Worm (Caenorhabditis elegans): Measurements from ENCODE around the gene Y73F8A.1159.

Y73F8A.1159 gene

DNA sequence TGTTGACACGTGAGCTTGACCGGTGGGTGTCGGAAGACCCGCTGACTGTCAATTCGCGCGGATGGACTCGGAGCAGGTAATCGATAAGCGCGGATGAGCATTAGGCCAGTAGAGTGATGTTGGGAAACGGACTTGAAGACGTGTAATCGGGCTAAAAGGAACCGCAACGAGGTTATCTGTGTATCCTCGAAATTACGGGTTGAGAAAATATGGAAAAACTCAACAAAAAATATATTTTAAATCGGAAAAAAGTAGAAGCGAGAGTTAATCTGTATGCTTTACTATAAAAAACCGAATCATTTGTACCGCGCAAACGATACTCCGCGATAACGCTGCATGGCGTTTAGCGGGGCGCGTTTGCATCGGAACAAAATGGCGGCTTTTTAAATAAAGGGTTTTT, at the start of gene Y73F8A.1159:
Gene Y73F8A.1159, minus strand, starts transcription at position 101 of the 400 bp plus-strand sequence.
- no peak for TF ChIP-seq nhr-237 (tag; optimal IDR thresholded peaks at IDR 0.05)
- no peak for TF ChIP-seq ceh-83 (GFP tag; optimal IDR thresholded peaks at IDR 0.05)
- TF ChIP-seq snpc-4 (tag; optimal IDR thresholded peaks at IDR 0.05) = no peak
- no peak for TF ChIP-seq unc-120 (tag; optimal IDR thresholded peaks at IDR 0.05; ENCODE audit: poor library complexity, severe bottlenecking)
- no peak for TF ChIP-seq lsy-2 (tag; optimal IDR thresholded peaks at IDR 0.05)
- no peak for TF ChIP-seq ces-1 (GFP tag; optimal IDR thresholded peaks at IDR 0.05)
- TF ChIP-seq zip-8 (tag; optimal IDR thresholded peaks at IDR 0.05) = no peak
- no peak for TF ChIP-seq hlh-1 (tag; optimal IDR thresholded peaks at IDR 0.05)

DNA sequence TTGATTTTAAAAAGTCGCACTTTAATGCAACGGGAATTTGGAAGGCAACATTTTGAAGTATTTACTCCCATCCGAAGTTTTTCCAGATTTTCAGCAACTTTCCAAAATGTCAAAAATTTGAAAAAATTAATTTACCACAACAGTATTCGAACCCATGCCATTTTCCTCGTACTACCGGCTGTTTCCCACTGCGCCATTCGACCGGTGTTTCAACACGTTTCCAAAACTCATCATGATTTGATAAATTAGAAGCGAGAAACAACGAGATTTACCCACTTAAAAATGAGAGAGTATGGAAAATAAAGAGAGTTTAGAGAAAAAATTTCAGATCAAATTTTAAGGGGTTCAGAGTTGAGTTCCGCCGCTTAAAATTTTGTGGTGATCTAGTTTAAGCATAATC, 43.0 kb upstream of the Y73F8A.1159 start:
- TF ChIP-seq nhr-12 (tag; optimal IDR thresholded peaks at IDR 0.05) (no peak), cnd-1 (tag; optimal IDR thresholded peaks at IDR 0.05) (no peak), nhr-28 (tag; optimal IDR thresholded peaks at IDR 0.05) (no peak), mls-2 (tag; optimal IDR thresholded peaks at IDR 0.05) (no peak), unc-120 (tag; optimal IDR thresholded peaks at IDR 0.05; ENCODE audit: poor library complexity, severe bottlenecking) (no peak), ceh-39 (tag; optimal IDR thresholded peaks at IDR 0.05) (no peak), lsy-2 (tag; optimal IDR thresholded peaks at IDR 0.05) (no peak), zip-8 (tag; optimal IDR thresholded peaks at IDR 0.05) (peak; percentile 42), ces-1 (GFP tag; optimal IDR thresholded peaks at IDR 0.05) (no peak), nhr-2 (tag; optimal IDR thresholded peaks at IDR 0.05) (no peak), pha-4 (tag; optimal IDR thresholded peaks at IDR 0.05) (no peak), bed-3 (GFP tag; optimal IDR thresholded peaks at IDR 0.05) (no peak), mep-1 (tag; optimal IDR thresholded peaks at IDR 0.05) (no peak), mab-5 (tag; optimal IDR thresholded peaks at IDR 0.05) (peak; percentile 38), snpc-4 (tag; optimal IDR thresholded peaks at IDR 0.05) (no peak), hlh-1 (tag; optimal IDR thresholded peaks at IDR 0.05) (no peak)

DNA sequence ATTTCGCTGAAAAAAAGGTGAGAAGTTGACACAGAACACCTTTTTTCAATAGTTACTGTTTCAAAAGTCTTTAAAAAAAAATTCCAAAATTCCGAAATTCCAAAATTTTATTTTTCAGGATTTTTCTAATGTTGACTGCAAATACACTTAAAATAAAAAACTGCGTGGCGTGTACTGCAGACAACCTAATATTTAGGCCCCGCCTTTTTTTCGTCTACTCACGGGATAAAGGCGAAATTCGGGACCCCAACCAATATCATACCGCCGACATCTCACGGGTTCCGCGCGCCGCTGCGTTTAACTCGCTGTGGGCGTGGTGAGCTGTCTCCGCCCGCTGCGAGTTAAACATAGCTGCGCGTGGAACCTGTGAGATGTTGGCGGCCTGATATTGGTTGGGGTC, 11.7 kb upstream of the Y73F8A.1159 start:
- TF ChIP-seq nhr-12 (tag; optimal IDR thresholded peaks at IDR 0.05) = no peak
- no peak for TF ChIP-seq ham-2 (GFP tag; optimal IDR thresholded peaks at IDR 0.05)
- no peak for TF ChIP-seq lin-13 (tag; optimal IDR thresholded peaks at IDR 0.05)

DNA sequence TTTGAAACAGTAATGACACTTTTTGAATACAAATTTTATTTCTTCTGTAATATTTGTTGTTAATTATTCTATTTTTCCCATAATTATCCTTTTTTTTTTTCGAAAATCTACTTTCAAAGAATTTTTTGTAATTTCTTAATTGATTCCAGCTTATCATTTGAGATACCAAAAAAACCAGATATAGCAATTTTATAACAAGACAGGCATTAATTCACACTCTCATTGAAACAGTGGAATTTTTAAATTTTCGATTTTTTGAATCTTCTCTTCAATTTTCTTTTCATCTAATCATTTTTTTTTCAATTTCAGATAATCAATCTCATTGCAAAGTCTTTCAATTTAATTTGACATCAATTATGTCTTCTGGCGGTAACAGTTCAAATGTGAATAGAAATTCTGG, 9.2 kb upstream of the Y73F8A.1159 start, which contains the start of gene nhr-5:
Gene nhr-5, plus strand, starts transcription at position 301 of the 400 bp plus-strand sequence.
- TF ChIP-seq nhr-237 (tag; optimal IDR thresholded peaks at IDR 0.05) = no peak
- TF ChIP-seq nhr-12 (tag; optimal IDR thresholded peaks at IDR 0.05) = no peak
- TF ChIP-seq mep-1 (tag; optimal IDR thresholded peaks at IDR 0.05) = no peak
- TF ChIP-seq ztf-11 (tag; optimal IDR thresholded peaks at IDR 0.05) = no peak
- TF ChIP-seq lin-13 (tag; optimal IDR thresholded peaks at IDR 0.05) = no peak
- TF ChIP-seq ceh-43 (GFP tag; optimal IDR thresholded peaks at IDR 0.05) = no peak
- TF ChIP-seq blmp-1 (tag; optimal IDR thresholded peaks at IDR 0.05) = no peak
- no peak for TF ChIP-seq ceh-39 (tag; optimal IDR thresholded peaks at IDR 0.05)
- TF ChIP-seq sem-2 (GFP tag; optimal IDR thresholded peaks at IDR 0.05) = no peak
- TF ChIP-seq ces-1 (GFP tag; optimal IDR thresholded peaks at IDR 0.05) = no peak
- TF ChIP-seq lin-32 (GFP tag; optimal IDR thresholded peaks at IDR 0.05) = no peak
- no peak for TF ChIP-seq ceh-83 (GFP tag; optimal IDR thresholded peaks at IDR 0.05)
- TF ChIP-seq cnd-1 (tag; optimal IDR thresholded peaks at IDR 0.05) = no peak

DNA sequence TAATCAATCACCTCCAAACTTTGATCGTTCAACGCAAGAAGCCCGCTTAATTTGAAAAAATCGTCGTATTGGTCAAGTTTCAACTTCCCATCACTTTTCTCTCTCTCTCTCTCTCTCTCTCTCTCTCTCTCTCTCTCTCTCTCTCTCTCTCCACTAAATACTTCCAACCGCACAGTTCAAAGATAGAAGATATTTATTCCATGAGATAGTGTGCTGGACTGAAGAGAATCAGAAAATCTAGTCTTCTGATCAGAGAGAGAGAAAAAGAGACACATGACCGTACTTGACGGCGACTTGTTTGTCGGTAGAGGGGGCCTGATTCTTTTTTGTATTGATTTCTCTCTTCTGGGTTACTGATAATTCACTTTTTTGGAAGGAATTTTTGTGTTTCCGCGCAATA, 7.8 kb upstream of the Y73F8A.1159 start:
- no peak for TF ChIP-seq pha-4 (tag; optimal IDR thresholded peaks at IDR 0.05)
- no peak for TF ChIP-seq blmp-1 (tag; optimal IDR thresholded peaks at IDR 0.05)
- no peak for TF ChIP-seq ham-2 (GFP tag; optimal IDR thresholded peaks at IDR 0.05)
- no peak for TF ChIP-seq zip-8 (tag; optimal IDR thresholded peaks at IDR 0.05)
- TF ChIP-seq mep-1 (tag; optimal IDR thresholded peaks at IDR 0.05) = no peak
- no peak for TF ChIP-seq hlh-1 (tag; optimal IDR thresholded peaks at IDR 0.05)

DNA sequence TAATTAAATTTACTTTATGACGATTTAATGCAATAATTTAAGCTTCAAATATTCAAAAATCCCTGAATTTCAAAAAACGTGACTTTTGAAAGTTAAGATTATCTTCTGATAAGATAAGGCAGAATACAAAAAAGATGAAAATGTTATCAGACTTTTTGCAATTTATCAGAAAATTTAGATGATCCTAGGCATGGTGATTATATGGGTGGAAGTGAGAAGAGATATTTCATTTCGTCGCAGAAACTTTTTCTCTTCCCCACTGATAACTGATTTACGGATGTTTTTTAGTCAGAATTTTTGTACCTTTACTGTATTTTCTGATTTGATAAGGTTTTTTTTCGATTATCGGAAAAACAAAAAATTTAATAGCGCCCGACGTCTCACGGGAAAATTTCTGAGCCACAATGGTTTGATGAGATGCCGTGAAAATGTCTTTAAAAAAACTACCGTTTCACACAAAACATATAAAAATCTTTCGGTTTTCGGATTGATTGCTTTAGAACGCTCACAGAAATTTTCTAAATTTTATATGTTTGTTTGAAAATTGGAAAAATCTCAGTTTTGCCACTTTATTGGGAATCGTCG, 4.5 kb upstream of the Y73F8A.1159 start:
- no peak for TF ChIP-seq elt-1 (tag; optimal IDR thresholded peaks at IDR 0.05; ENCODE audit: borderline replicate concordance, insufficient read depth)
- no peak for TF ChIP-seq ham-2 (GFP tag; optimal IDR thresholded peaks at IDR 0.05)
- no peak for TF ChIP-seq unc-120 (tag; optimal IDR thresholded peaks at IDR 0.05; ENCODE audit: poor library complexity, severe bottlenecking)
- TF ChIP-seq pha-4 (tag; optimal IDR thresholded peaks at IDR 0.05) = no peak
- TF ChIP-seq bed-3 (GFP tag; optimal IDR thresholded peaks at IDR 0.05) = no peak
- no peak for TF ChIP-seq hlh-1 (tag; optimal IDR thresholded peaks at IDR 0.05)
- TF ChIP-seq ceh-83 (GFP tag; optimal IDR thresholded peaks at IDR 0.05) = no peak
- TF ChIP-seq ces-1 (GFP tag; optimal IDR thresholded peaks at IDR 0.05) = no peak
